Worm (Caenorhabditis elegans) whole organism, young adult: ENCODE results near the gene lge-1.

Experiments
- B0035.1 ChIP-seq: sonication (generic microtip); optimal IDR thresholded peaks from 2 replicates; lab custom pipeline; 2016; ENCODE audit warnings: missing genetic modification characterization, mild to moderate bottlenecking, missing compliant biosample characterization, missing genotype, missing genetic modification reagents
- F22D6.2 ChIP-seq: sonication (generic microtip); optimal IDR thresholded peaks from 2 replicates; lab custom pipeline; 2016; ENCODE audit warnings: mild to moderate bottlenecking, missing genetic modification characterization, missing compliant biosample characterization
- F39B2.1 ChIP-seq: fragments of 200-800 bp; sonication (Bioruptor generic); IDR thresholded peaks from 2 replicates; pipeline ENCODE4 v1.3.6; 2022; ENCODE audit warnings: missing genetic modification reagents, missing genetic modification characterization, missing compliant biosample characterization
- F49E8.2 ChIP-seq: sonication (generic microtip); optimal IDR thresholded peaks from 3 replicates; lab custom pipeline; 2017; ENCODE audit warnings: missing genetic modification characterization, mild to moderate bottlenecking, missing compliant biosample characterization, antibody characterized with exemption, moderate library complexity; ENCODE audit not compliant: insufficient read depth
- F57C9.4 ChIP-seq: sonication (generic microtip); optimal IDR thresholded peaks from 2 replicates; lab custom pipeline; 2017; ENCODE audit warnings: mild to moderate bottlenecking, missing genetic modification characterization, missing compliant biosample characterization
- K12H6.12 ChIP-seq: fragments of 200-800 bp; sonication (Bioruptor generic); optimal IDR thresholded peaks from 2 replicates; lab custom pipeline; 2018; ENCODE audit warnings: mild to moderate bottlenecking, missing genetic modification characterization, missing compliant biosample characterization
- T07F8.4 ChIP-seq: sonication (generic microtip); optimal IDR thresholded peaks from 2 replicates; lab custom pipeline; 2016; ENCODE audit warnings: mild to moderate bottlenecking, missing genetic modification characterization, moderate library complexity, missing compliant biosample characterization
- T26A5.8 ChIP-seq: sonication (generic microtip); optimal IDR thresholded peaks from 2 replicates; lab custom pipeline; 2016; ENCODE audit warnings: missing genetic modification characterization, missing compliant biosample characterization
- Y53F4B.3 ChIP-seq: fragments of 200-800 bp; sonication (Bioruptor generic); IDR thresholded peaks from 2 replicates; pipeline ENCODE4 v1.3.6; 2022; ENCODE audit warnings: missing genetic modification reagents, missing genetic modification characterization, missing compliant biosample characterization
- Y95B8A.8 ChIP-seq: fragments of 200-800 bp; sonication (Bioruptor generic); IDR thresholded peaks from 2 replicates; pipeline ENCODE4 v1.3.6; 2022; ENCODE audit warnings: missing genetic modification reagents, missing genetic modification characterization, missing compliant biosample characterization
- aptf-2 ChIP-seq: fragments of 200-800 bp; sonication (Bioruptor generic); conservative IDR thresholded peaks from 2 replicates; pipeline ENCODE4 v1.3.6; 2022; ENCODE audit warnings: missing genetic modification reagents, missing genetic modification characterization, missing compliant biosample characterization
- aptf-3 ChIP-seq: fragments of 200-800 bp; sonication (Bioruptor generic); IDR thresholded peaks from 2 replicates; pipeline ENCODE4 v1.3.6; 2022; ENCODE audit warnings: missing genetic modification characterization, missing compliant biosample characterization
- athp-1 ChIP-seq: sonication (generic microtip); optimal IDR thresholded peaks from 2 replicates; lab custom pipeline; 2017; ENCODE audit warnings: mild to moderate bottlenecking, missing genetic modification characterization, missing compliant biosample characterization
- ceh-27 ChIP-seq: fragments of 200-800 bp; sonication (Bioruptor generic); optimal IDR thresholded peaks from 2 replicates; lab custom pipeline; 2018; ENCODE audit warnings: mild to moderate bottlenecking, missing genetic modification characterization, moderate library complexity, missing compliant biosample characterization
- ceh-91 ChIP-seq: fragments of 200-800 bp; sonication (Bioruptor generic); IDR thresholded peaks from 2 replicates; pipeline ENCODE4 v1.3.6; 2022; ENCODE audit warnings: missing genetic modification reagents, missing genetic modification characterization, missing compliant biosample characterization
- chd-7 ChIP-seq: sonication (generic microtip); optimal IDR thresholded peaks from 2 replicates; lab custom pipeline; 2016; ENCODE audit warnings: mild to moderate bottlenecking, missing genetic modification characterization, moderate library complexity, missing compliant biosample characterization
- die-1 ChIP-seq: sonication (generic microtip); optimal IDR thresholded peaks from 2 replicates; lab custom pipeline; 2016; ENCODE audit warnings: missing genotype, mild to moderate bottlenecking, missing genetic modification characterization, missing compliant biosample characterization
- dpff-1 ChIP-seq: sonication (generic microtip); optimal IDR thresholded peaks from 2 replicates; lab custom pipeline; 2017; ENCODE audit warnings: mild to moderate bottlenecking, missing genetic modification characterization, missing compliant biosample characterization
- gei-17 ChIP-seq: fragments of 200-800 bp; sonication (Bioruptor generic); optimal IDR thresholded peaks from 2 replicates; lab custom pipeline; 2018; ENCODE audit warnings: mild to moderate bottlenecking, missing genetic modification characterization, missing compliant biosample characterization
- hmg-1.2 ChIP-seq: fragments of 200-800 bp; sonication (Bioruptor generic); IDR thresholded peaks from 2 replicates; pipeline ENCODE4 v1.3.6; 2022; ENCODE audit warnings: missing genetic modification reagents, missing genetic modification characterization, missing compliant biosample characterization
- hmg-20 ChIP-seq: fragments of 200-800 bp; sonication (Bioruptor generic); IDR thresholded peaks from 2 replicates; pipeline ENCODE4 v1.3.6; 2022; ENCODE audit warnings: missing genetic modification reagents, missing genetic modification characterization, missing compliant biosample characterization
- hsf-1 ChIP-seq: fragments of 200-800 bp; sonication (Bioruptor generic); IDR thresholded peaks from 2 replicates; pipeline ENCODE4 v1.3.6; 2022; ENCODE audit warnings: missing genetic modification reagents, missing genetic modification characterization, missing compliant biosample characterization
- madf-10 ChIP-seq: sonication (generic microtip); optimal IDR thresholded peaks from 2 replicates; lab custom pipeline; 2016; ENCODE audit warnings: mild to moderate bottlenecking, missing genetic modification characterization, missing compliant biosample characterization
- madf-8 ChIP-seq: fragments of 200-800 bp; sonication (Bioruptor generic); conservative IDR thresholded peaks from 2 replicates; pipeline ENCODE4 v1.3.6; 2022; ENCODE audit warnings: missing genetic modification reagents, missing genetic modification characterization, missing compliant biosample characterization
- nfyb-1 ChIP-seq: fragments of 200-800 bp; sonication (Bioruptor generic); IDR thresholded peaks from 2 replicates; pipeline ENCODE4 v1.3.6; 2022; ENCODE audit warnings: missing genetic modification reagents, missing genetic modification characterization, missing compliant biosample characterization
- nhr-80 ChIP-seq: sonication (generic microtip); optimal IDR thresholded peaks from 2 replicates; lab custom pipeline; 2016; ENCODE audit warnings: missing genetic modification characterization, missing compliant biosample characterization
- pbrm-1 ChIP-seq: fragments of 200-800 bp; sonication (Bioruptor generic); IDR thresholded peaks from 2 replicates; pipeline ENCODE4 v1.3.6; 2022; ENCODE audit warnings: missing genetic modification reagents, missing genetic modification characterization, missing compliant biosample characterization
- repo-1 ChIP-seq: sonication (generic microtip); optimal IDR thresholded peaks from 2 replicates; lab custom pipeline; 2017; ENCODE audit warnings: mild to moderate bottlenecking, missing genetic modification characterization, missing compliant biosample characterization
- sdz-38 ChIP-seq: sonication (generic microtip); optimal IDR thresholded peaks from 2 replicates; lab custom pipeline; 2016; ENCODE audit warnings: missing genotype, missing genetic modification characterization, missing compliant biosample characterization
- sea-2 ChIP-seq: fragments of 200-800 bp; sonication (Bioruptor generic); IDR thresholded peaks from 2 replicates; pipeline ENCODE4 v1.3.6; 2022; ENCODE audit warnings: missing genetic modification characterization, missing compliant biosample characterization
- snpc-1.1 ChIP-seq: sonication (generic microtip); optimal IDR thresholded peaks from 2 replicates; lab custom pipeline; 2017; ENCODE audit warnings: missing genetic modification characterization, mild to moderate bottlenecking, missing compliant biosample characterization, antibody characterized with exemption, moderate library complexity, missing genotype, missing genetic modification reagents; ENCODE audit not compliant: insufficient read depth
- snpc-4 ChIP-seq, 5 experiments: fragments of 150-350 bp in 1 of 5; sonication (generic microtip) in 4 of 5; optimal IDR thresholded peaks; 2 replicates each; lab custom pipeline; 2014 to 2018; ENCODE audit warnings: missing genetic modification characterization in 5 of 5, missing biosample characterization in 3 of 5, antibody characterized with exemption in 2 of 5, mild to moderate bottlenecking in 2 of 5, missing compliant biosample characterization in 2 of 5, missing genotype in 2 of 5, moderate library complexity in 2 of 5, missing genetic modification reagents in 1 of 5
- tbp1 ChIP-seq: fragments of 200-800 bp; sonication (Bioruptor generic); optimal IDR thresholded peaks from 2 replicates; lab custom pipeline; 2018; ENCODE audit warnings: mild to moderate bottlenecking, missing genetic modification characterization, missing compliant biosample characterization
- unc-62 ChIP-seq: fragments of 150-350 bp; optimal IDR thresholded peaks from 2 replicates; lab custom pipeline; 2014; ENCODE audit warnings: missing biosample characterization, missing genetic modification reagents, missing genetic modification characterization
- ztf-18 ChIP-seq: sonication (generic microtip); optimal IDR thresholded peaks from 2 replicates; lab custom pipeline; 2016; ENCODE audit warnings: missing genotype, mild to moderate bottlenecking, missing genetic modification characterization, missing compliant biosample characterization
- ztf-25 ChIP-seq: fragments of 200-800 bp; sonication (Bioruptor generic); IDR thresholded peaks from 2 replicates; pipeline ENCODE4 v1.3.6; 2022; ENCODE audit warnings: missing genetic modification reagents, missing genetic modification characterization, missing compliant biosample characterization
- ztf-28 ChIP-seq: fragments of 200-800 bp; sonication (Bioruptor generic); IDR thresholded peaks from 2 replicates; pipeline ENCODE4 v1.3.6; 2022; ENCODE audit warnings: missing genetic modification reagents, missing genetic modification characterization, missing compliant biosample characterization
- ztf-6 ChIP-seq: fragments of 200-800 bp; sonication (Bioruptor generic); IDR thresholded peaks from 2 replicates; pipeline ENCODE4 v1.3.6; 2022; ENCODE audit warnings: missing genetic modification reagents, missing genetic modification characterization, missing compliant biosample characterization

lge-1 gene

ce11 chrX:10948852-10949251 is 17.5 kb upstream of the lge-1 start, which contains the start of gene T21B6.3 (continued):
- TF ChIP-seq madf-8 (GFP tag; lab: Robert Waterston, UW): no peak

ce11 chrX:10951168-10951567 is 15.2 kb upstream of the lge-1 start, which contains the start of gene K09C8.7:
Gene K09C8.7 (minus strand): TSS chrX:10951393.
- TF ChIP-seq snpc-1.1 (tag; lab: Kevin White, UChicago) (no peak), F22D6.2 (tag; lab: Kevin White, UChicago) (no peak), T26A5.8 (tag; lab: Kevin White, UChicago) (no peak), ztf-6 (GFP tag; lab: Robert Waterston, UW) (no peak), madf-10 (tag; lab: Kevin White, UChicago) (no peak), ceh-27 (GFP tag; lab: Kevin White, UChicago) (no peak), ceh-91 (GFP tag; lab: Robert Waterston, UW) (no peak), dpff-1 (tag; lab: Kevin White, UChicago) (no peak), hmg-20 (GFP tag; lab: Robert Waterston, UW) (no peak), Y95B8A.8 (GFP tag; lab: Robert Waterston, UW) (no peak), F57C9.4 (tag; lab: Kevin White, UChicago) (no peak), hsf-1 (GFP tag; lab: Robert Waterston, UW) (no peak), gei-17 (no peak), athp-1 (tag; lab: Kevin White, UChicago) (no peak), nfyb-1 (no peak), hmg-1.2 (GFP tag; lab: Robert Waterston, UW) (no peak), K12H6.12 (tag; lab: Kevin White, UChicago) (no peak), aptf-2 (GFP tag; lab: Robert Waterston, UW) (no peak)

- TF ChIP-seq sdz-38 (tag; lab: Kevin White, UChicago) (no peak), T07F8.4 (no peak), repo-1 (tag; lab: Kevin White, UChicago) (no peak), tbp1 (no peak), nhr-80 (tag; lab: Kevin White, UChicago) (peak; percentile 6), chd-7 (tag; lab: Kevin White, UChicago) (no peak)
- TF ChIP-seq, all 124 proteins: peak for 1
These were observed 14.4 kb upstream of the lge-1 start for ce11 chrX:10951922-10952321.

ce11 chrX:10953834-10954233 is 12.5 kb upstream of the lge-1 start, which contains the start of gene pbo-4:
Gene pbo-4 (plus strand): TSS chrX:10954134.
- TF ChIP-seq snpc-4 (GFP tag; optimal IDR thresholded peaks at IDR 0.05; lab: Kevin White, UChicago): no peak
- no peak for TF ChIP-seq snpc-4 (tag; optimal IDR thresholded peaks at IDR 0.05; lab: Kevin White, UChicago)
- TF ChIP-seq F39B2.1 (GFP tag; lab: Robert Waterston, UW): no peak

- TF ChIP-seq nhr-80 (tag; lab: Kevin White, UChicago) (peak; percentile 84), F49E8.2 (tag; lab: Kevin White, UChicago) (no peak)
These were observed 9.2 kb upstream of the lge-1 start for ce11 chrX:10956972-10957678.

ce11 chrX:10958427-10958826 is 7.9 kb upstream of the lge-1 start, which contains the start of gene nlp-19:
Gene nlp-19 (plus strand): TSS chrX:10958727.
- TF ChIP-seq unc-62 (GFP tag; lab: Kevin White, UChicago) (no peak), sea-2 (GFP tag; lab: Robert Waterston, UW) (no peak), pbrm-1 (GFP tag; lab: Robert Waterston, UW) (no peak), ztf-25 (no peak), F57C9.4 (tag; lab: Kevin White, UChicago) (no peak), Y53F4B.3 (GFP tag; lab: Robert Waterston, UW) (no peak), K12H6.12 (tag; lab: Kevin White, UChicago) (no peak), ztf-18 (no peak), ztf-6 (GFP tag; lab: Robert Waterston, UW) (no peak), aptf-3 (GFP tag; lab: Robert Waterston, UW) (no peak), madf-8 (GFP tag; lab: Robert Waterston, UW) (no peak), ztf-28 (GFP tag; lab: Robert Waterston, UW) (no peak), die-1 (tag; lab: Kevin White, UChicago) (no peak), B0035.1 (tag; lab: Kevin White, UChicago) (no peak)
